Fruit fly (Drosophila melanogaster) whole organism, embryonic: ENCODE results near the gene armi.

Experiments used
- BEAF-32 ChIP-seq: fragments of 200-800 bp; sonication (Bioruptor generic); optimal IDR thresholded peaks from 3 replicates; lab custom pipeline; 2017; ENCODE audit warnings: missing biosample characterization, missing genetic modification characterization, mild to moderate bottlenecking, moderate library complexity, missing genetic modification reagents
- CG10565 ChIP-seq: fragments of 200-800 bp; sonication (Bioruptor generic); optimal IDR thresholded peaks from 3 replicates; lab custom pipeline; 2016; ENCODE audit warnings: missing biosample characterization, mild to moderate bottlenecking, missing genetic modification characterization
- CG11247 ChIP-seq: fragments of 200-800 bp; sonication (Bioruptor generic); IDR thresholded peaks from 2 replicates; pipeline ENCODE4 v1.3.6; 2022; ENCODE audit warnings: missing biosample characterization, missing genetic modification characterization
- CG12659 ChIP-seq: fragments of 200-800 bp; sonication (Bioruptor generic); optimal IDR thresholded peaks from 3 replicates; lab custom pipeline; 2017; ENCODE audit warnings: mild to moderate bottlenecking, missing biosample characterization, missing genetic modification reagents, missing genetic modification characterization
- CG12744 ChIP-seq: fragments of 200-800 bp; sonication (Bioruptor generic); optimal IDR thresholded peaks from 2 replicates; lab custom pipeline; 2016; ENCODE audit warnings: missing biosample characterization, missing genetic modification characterization
- CG14710 ChIP-seq: fragments of 200-800 bp; sonication (Bioruptor generic); optimal IDR thresholded peaks from 3 replicates; lab custom pipeline; 2019; ENCODE audit warnings: missing biosample characterization, mild to moderate bottlenecking, missing genetic modification characterization, moderate library complexity
- CG16815 ChIP-seq: fragments of 200-800 bp; sonication (Bioruptor generic); optimal IDR thresholded peaks from 3 replicates; lab custom pipeline; 2017; ENCODE audit warnings: missing biosample characterization, mild to moderate bottlenecking, missing genetic modification characterization
- CG18599 ChIP-seq: fragments of 200-800 bp; sonication (Bioruptor generic); optimal IDR thresholded peaks from 3 replicates; lab custom pipeline; 2017; ENCODE audit warnings: missing biosample characterization, missing genetic modification characterization, mild to moderate bottlenecking, moderate library complexity, missing genetic modification reagents
- CG2120 ChIP-seq: fragments of 200-800 bp; sonication (Bioruptor generic); optimal IDR thresholded peaks from 3 replicates; lab custom pipeline; 2016; ENCODE audit warnings: missing biosample characterization, missing genetic modification characterization
- CG2202 ChIP-seq: fragments of 200-800 bp; sonication (Bioruptor generic); optimal IDR thresholded peaks from 2 replicates; lab custom pipeline; 2018; ENCODE audit warnings: missing biosample characterization, mild to moderate bottlenecking, missing genetic modification characterization
- CG2712 ChIP-seq: fragments of 200-800 bp; optimal IDR thresholded peaks from 3 replicates; lab custom pipeline; 2019; ENCODE audit warnings: missing biosample characterization, mild to moderate bottlenecking, missing genetic modification characterization, moderate library complexity
- CG33213 ChIP-seq: fragments of 200-800 bp; sonication (Bioruptor generic); optimal IDR thresholded peaks from 3 replicates; lab custom pipeline; 2016; ENCODE audit warnings: missing biosample characterization, missing genetic modification characterization
- CG3407 ChIP-seq: fragments of 200-800 bp; sonication (Bioruptor generic); optimal IDR thresholded peaks from 2 replicates; lab custom pipeline; 2018; ENCODE audit warnings: missing biosample characterization, mild to moderate bottlenecking, missing genetic modification characterization
- CG4404 ChIP-seq: fragments of 200-800 bp; sonication (Bioruptor generic); IDR thresholded peaks from 2 replicates; pipeline ENCODE4 v1.3.6; 2022; ENCODE audit warnings: missing biosample characterization, missing genetic modification characterization
- CG6683 ChIP-seq: fragments of 200-800 bp; sonication (Bioruptor generic); optimal IDR thresholded peaks from 2 replicates; lab custom pipeline; 2017; ENCODE audit warnings: missing biosample characterization, mild to moderate bottlenecking, missing genetic modification characterization, missing genetic modification reagents
- CG7357 ChIP-seq: fragments of 200-800 bp; sonication (Bioruptor generic); IDR thresholded peaks from 3 replicates; pipeline ENCODE4 v1.3.6; 2022; ENCODE audit warnings: missing biosample characterization, missing genetic modification characterization
- CG9215 ChIP-seq: fragments of 200-800 bp; sonication (Bioruptor generic); IDR thresholded peaks from 2 replicates; pipeline ENCODE4 v1.3.6; 2022; ENCODE audit warnings: missing biosample characterization, missing genetic modification characterization
- CHES-1-like ChIP-seq: fragments of 200-800 bp; sonication (Bioruptor generic); optimal IDR thresholded peaks from 2 replicates; lab custom pipeline; 2016; ENCODE audit warnings: missing biosample characterization, missing genetic modification characterization
- CkIIα-i1 ChIP-seq: fragments of 200-800 bp; sonication (Bioruptor generic); IDR thresholded peaks from 2 replicates; pipeline ENCODE4 v1.3.6; 2022; ENCODE audit warnings: missing biosample characterization, missing genetic modification characterization
- CrebB ChIP-seq: fragments of 200-800 bp; sonication (Bioruptor generic); optimal IDR thresholded peaks from 3 replicates; lab custom pipeline; 2018; ENCODE audit warnings: missing biosample characterization, mild to moderate bottlenecking, missing genetic modification characterization
- Ets97D ChIP-seq: fragments of 200-800 bp; sonication (Bioruptor generic); optimal IDR thresholded peaks from 3 replicates; lab custom pipeline; 2016; ENCODE audit warnings: missing biosample characterization, missing genetic modification characterization
- Fer2 ChIP-seq: fragments of 200-800 bp; sonication (Bioruptor generic); optimal IDR thresholded peaks from 2 replicates; lab custom pipeline; 2018; ENCODE audit warnings: missing biosample characterization, mild to moderate bottlenecking, missing genetic modification characterization, moderate library complexity
- HLHmδ ChIP-seq: fragments of 200-800 bp; sonication (Bioruptor generic); optimal IDR thresholded peaks from 2 replicates; lab custom pipeline; 2018; ENCODE audit warnings: missing biosample characterization, mild to moderate bottlenecking, missing genetic modification characterization, moderate library complexity
- Hr78 ChIP-seq, 2 experiments: fragments of 200-800 bp in 1 of 2; fragments of >200 bp in 1 of 2; sonication (Bioruptor generic) in 1 of 2; optimal IDR thresholded peaks; 2 replicates each; lab custom pipeline; 2017 to 2019; ENCODE audit warnings: missing biosample characterization in 2 of 2, missing genetic modification characterization in 2 of 2, mild to moderate bottlenecking in 1 of 2, moderate library complexity in 1 of 2
- Lpt ChIP-seq: fragments of >200 bp; optimal IDR thresholded peaks from 2 replicates; lab custom pipeline; 2018; ENCODE audit warnings: missing biosample characterization, missing genetic modification characterization
- MTF-1 ChIP-seq: fragments of 200-800 bp; sonication (Bioruptor generic); optimal IDR thresholded peaks from 2 replicates; lab custom pipeline; 2018; ENCODE audit warnings: missing biosample characterization, mild to moderate bottlenecking, missing genetic modification characterization, borderline replicate concordance
- NfI ChIP-seq: fragments of 200-800 bp; sonication (Bioruptor generic); optimal IDR thresholded peaks from 3 replicates; lab custom pipeline; 2018; ENCODE audit warnings: missing biosample characterization, mild to moderate bottlenecking, missing genetic modification characterization, moderate library complexity
- Scr ChIP-seq: fragments of 200-800 bp; sonication (Bioruptor generic); IDR thresholded peaks from 2 replicates; pipeline ENCODE4 v1.3.6; 2022; ENCODE audit warnings: missing biosample characterization, missing genetic modification characterization; ENCODE audit not compliant: partially characterized antibody
- btn ChIP-seq: fragments of 200-800 bp; sonication (Bioruptor generic); optimal IDR thresholded peaks from 2 replicates; lab custom pipeline; 2016; ENCODE audit warnings: missing biosample characterization, missing genetic modification characterization
- dan ChIP-seq: fragments of 200-800 bp; sonication (Bioruptor generic); IDR thresholded peaks from 2 replicates; pipeline ENCODE4 v1.3.6; 2022; ENCODE audit warnings: missing biosample characterization, missing genetic modification characterization
- dimm ChIP-seq: fragments of 200-800 bp; sonication (Bioruptor generic); IDR thresholded peaks from 2 replicates; pipeline ENCODE4 v1.3.6; 2022; ENCODE audit warnings: missing biosample characterization, missing genetic modification characterization
- dmrt11E ChIP-seq: fragments of 200-800 bp; sonication (Bioruptor generic); optimal IDR thresholded peaks from 3 replicates; lab custom pipeline; 2018; ENCODE audit warnings: missing biosample characterization, mild to moderate bottlenecking, missing genetic modification characterization, moderate library complexity
- fd102C ChIP-seq: fragments of 200-800 bp; sonication (Bioruptor generic); optimal IDR thresholded peaks from 2 replicates; lab custom pipeline; 2018; ENCODE audit warnings: missing biosample characterization, mild to moderate bottlenecking, missing genetic modification characterization, moderate library complexity
- fru ChIP-seq: fragments of >200 bp; optimal IDR thresholded peaks from 2 replicates; lab custom pipeline; 2017
- fu2 ChIP-seq: fragments of 200-800 bp; sonication (Bioruptor generic); optimal IDR thresholded peaks from 2 replicates; lab custom pipeline; 2016; ENCODE audit warnings: missing biosample characterization, missing genetic modification characterization
- gt ChIP-seq: fragments of 200-800 bp; sonication (Bioruptor generic); IDR thresholded peaks from 2 replicates; pipeline ENCODE4 v1.3.6; 2022; ENCODE audit warnings: missing biosample characterization, missing genetic modification characterization
- hb ChIP-seq: fragments of 200-800 bp; sonication (Bioruptor generic); IDR thresholded peaks from 3 replicates; pipeline ENCODE4 v1.3.6; 2022; ENCODE audit warnings: missing biosample characterization, missing genetic modification characterization; ENCODE audit not compliant: partially characterized antibody
- jigr1 ChIP-seq: fragments of 200-800 bp; sonication (Bioruptor generic); IDR thresholded peaks from 3 replicates; pipeline ENCODE4 v1.3.6; 2022; ENCODE audit warnings: missing biosample characterization, missing genetic modification characterization
- jing ChIP-seq: fragments of 200-800 bp; sonication (Bioruptor generic); optimal IDR thresholded peaks from 2 replicates; lab custom pipeline; 2018; ENCODE audit warnings: missing biosample characterization, mild to moderate bottlenecking, missing genetic modification characterization
- klu ChIP-seq: fragments of 200-800 bp; sonication (Bioruptor generic); IDR thresholded peaks from 2 replicates; pipeline ENCODE4 v1.3.6; 2022; ENCODE audit warnings: missing biosample characterization, missing genetic modification characterization
- odd ChIP-seq: fragments of 200-800 bp; sonication (Bioruptor generic); optimal IDR thresholded peaks from 2 replicates; lab custom pipeline; 2017; ENCODE audit warnings: missing biosample characterization, mild to moderate bottlenecking, missing genetic modification characterization
- pum ChIP-seq: fragments of 200-800 bp; sonication (Bioruptor generic); optimal IDR thresholded peaks from 2 replicates; lab custom pipeline; 2016; ENCODE audit warnings: missing biosample characterization, missing genetic modification characterization
- repo ChIP-seq: fragments of 200-800 bp; sonication (Bioruptor generic); optimal IDR thresholded peaks from 2 replicates; lab custom pipeline; 2016; ENCODE audit warnings: missing biosample characterization, missing genetic modification characterization
- sob ChIP-seq: fragments of 200-800 bp; sonication (Bioruptor generic); IDR thresholded peaks from 2 replicates; pipeline ENCODE4 v1.3.6; 2022; ENCODE audit warnings: missing biosample characterization, missing genetic modification characterization
- tin ChIP-seq: fragments of 200-800 bp; sonication (Bioruptor generic); optimal IDR thresholded peaks from 3 replicates; lab custom pipeline; 2016; ENCODE audit warnings: missing biosample characterization, missing genetic modification characterization
- usp ChIP-seq: fragments of >200 bp; optimal IDR thresholded peaks from 2 replicates; lab custom pipeline; 2017; ENCODE audit warnings: missing biosample characterization, missing genetic modification characterization
- vnd ChIP-seq: fragments of 200-800 bp; sonication (Bioruptor generic); IDR thresholded peaks from 3 replicates; pipeline ENCODE4 v1.3.6; 2022; ENCODE audit warnings: missing biosample characterization, missing genetic modification characterization; ENCODE audit not compliant: partially characterized antibody
- z ChIP-seq: fragments of 200-800 bp; sonication (Bioruptor generic); IDR thresholded peaks from 3 replicates; pipeline ENCODE4 v1.3.6; 2022; ENCODE audit warnings: missing biosample characterization, missing genetic modification characterization
- zen ChIP-seq: fragments of 200-800 bp; sonication (Bioruptor generic); optimal IDR thresholded peaks from 3 replicates; lab custom pipeline; 2018; ENCODE audit warnings: missing biosample characterization, mild to moderate bottlenecking, missing genetic modification characterization, moderate library complexity

The armi gene

dm6 chr3L:3432656-3433344 lies 28.3 kb upstream of the armi start (continued):
- TF ChIP-seq CG12659 (peak; percentile 89), CkIIα-i1 (GFP tag; lab: Robert Waterston, UW) (0 out of 2 replicates have a peak, but pooled peaks have one; percentile 43), CG3407 (GFP tag; lab: Kevin White, UChicago) (peak; percentile 63), NfI (GFP tag; lab: Kevin White, UChicago) (peak; percentile 75), CG16815 (peak; percentile 57), BEAF-32 (GFP tag; lab: Kevin White, UChicago) (no peak), tin (GFP tag; lab: Kevin White, UChicago) (peak; percentile 71), CG7357 (GFP tag; lab: Robert Waterston, UW) (peak; percentile 75), jing (GFP tag; lab: Kevin White, UChicago) (peak; percentile 58), gt (GFP tag; lab: Robert Waterston, UW) (0 out of 2 replicates have a peak, but pooled peaks have one; percentile 35), CG10565 (GFP tag; lab: Kevin White, UChicago) (no peak), CG2202 (tag; lab: Kevin White, UChicago) (peak; percentile 16), Ets97D (peak; percentile 23), klu (GFP tag; lab: Robert Waterston, UW) (peak; percentile 84), CG9215 (peak; percentile 66), repo (GFP tag; lab: Kevin White, UChicago) (no peak), CG18599 (GFP tag; lab: Kevin White, UChicago) (peak; percentile 87), Fer2 (peak; percentile 64), odd (GFP tag; lab: Kevin White, UChicago) (peak; percentile 65), Lpt (GFP tag; lab: Kevin White, UChicago) (no peak), pum (GFP tag; lab: Kevin White, UChicago) (peak; percentile 7), CG11247 (GFP tag; lab: Robert Waterston, UW) (peak; percentile 76), Scr (GFP tag; lab: Robert Waterston, UW) (no peak), CG2712 (tag; lab: Kevin White, UChicago) (peak; percentile 79), z (GFP tag; lab: Robert Waterston, UW) (no peak), vnd (GFP tag; lab: Robert Waterston, UW) (no peak), btn (GFP tag; lab: Kevin White, UChicago) (no peak), fu2 (GFP tag; lab: Kevin White, UChicago) (peak; percentile 29), usp (no peak), zen (peak; percentile 55), Hr78 (GFP tag; optimal IDR thresholded peaks at IDR 0.05; lab: Kevin White, UChicago) (peak in 1 of 2 experiments; percentile 66), sob (peak; percentile 87), CrebB (peak; percentile 71), CHES-1-like (GFP tag; lab: Kevin White, UChicago) (peak; percentile 33), CG2120 (GFP tag; lab: Kevin White, UChicago) (peak; percentile 89), hb (GFP tag; lab: Robert Waterston, UW) (no peak), CG6683 (peak; percentile 64), dmrt11E (tag; lab: Kevin White, UChicago) (peak; percentile 47), MTF-1 (GFP tag; lab: Kevin White, UChicago) (peak; percentile 66), jigr1 (GFP tag; lab: Robert Waterston, UW) (no peak), dimm (peak; percentile 84), CG33213 (GFP tag; lab: Kevin White, UChicago) (peak; percentile 21), dan (GFP tag; lab: Robert Waterston, UW) (no peak), fru (lab: Kevin White, UChicago) (no peak), fd102C (GFP tag; lab: Kevin White, UChicago) (no peak), HLHmδ (GFP tag; lab: Kevin White, UChicago) (no peak), CG4404 (GFP tag; lab: Robert Waterston, UW) (peak; percentile 57), CG12744 (GFP tag; lab: Kevin White, UChicago) (peak; percentile 27), CG14710 (tag; lab: Kevin White, UChicago) (peak; percentile 57)
